Worm (Caenorhabditis elegans) whole organism, L2 larva: ENCODE data around the gene H03E18.2.

ENCODE experiments used
- C34F6.9 ChIP-seq: fragments of 150-350 bp; optimal IDR thresholded peaks from 2 replicates; lab custom pipeline; 2014; ENCODE audit warnings: missing biosample characterization, missing genetic modification characterization
- F13H6.1 ChIP-seq: sonication (generic microtip); optimal IDR thresholded peaks from 2 replicates; lab custom pipeline; 2016; ENCODE audit warnings: missing genetic modification characterization, missing compliant biosample characterization
- R02D3.7 ChIP-seq: fragments of 150-350 bp; optimal IDR thresholded peaks from 2 replicates; lab custom pipeline; 2014; ENCODE audit warnings: missing biosample characterization, missing genetic modification characterization
- ZK546.5 ChIP-seq: sonication (generic microtip); optimal IDR thresholded peaks from 2 replicates; lab custom pipeline; 2017; ENCODE audit warnings: missing biosample characterization, missing genetic modification characterization
- alr-1 ChIP-seq: fragments of 150-350 bp; optimal IDR thresholded peaks from 2 replicates; lab custom pipeline; 2014; ENCODE audit warnings: missing biosample characterization, missing genetic modification characterization
- ama-1 ChIP-seq: fragments of 150-350 bp; optimal IDR thresholded peaks from 2 replicates; lab custom pipeline; 2018; ENCODE audit warnings: inconsistent platforms
- blmp-1 ChIP-seq: sonication (generic microtip); optimal IDR thresholded peaks from 2 replicates; lab custom pipeline; 2017; ENCODE audit warnings: missing genetic modification characterization, mild to moderate bottlenecking, missing compliant biosample characterization, antibody characterized with exemption, moderate library complexity; ENCODE audit not compliant: insufficient read depth
- ceh-16 ChIP-seq: fragments of 150-350 bp; optimal IDR thresholded peaks from 2 replicates; lab custom pipeline; 2014; ENCODE audit warnings: missing biosample characterization, missing genetic modification characterization
- ceh-82 ChIP-seq: fragments of 150-350 bp; optimal IDR thresholded peaks from 2 replicates; lab custom pipeline; 2014; ENCODE audit warnings: missing biosample characterization, missing genetic modification characterization
- crh-2 ChIP-seq: sonication (generic microtip); optimal IDR thresholded peaks from 2 replicates; lab custom pipeline; 2017; ENCODE audit warnings: missing biosample characterization, missing genetic modification characterization
- dmd-4 ChIP-seq: sonication (generic microtip); optimal IDR thresholded peaks from 2 replicates; lab custom pipeline; 2017; ENCODE audit warnings: missing biosample characterization, missing genetic modification characterization
- egl-27 ChIP-seq: sonication (generic microtip); optimal IDR thresholded peaks from 3 replicates; lab custom pipeline; 2017; ENCODE audit warnings: missing biosample characterization, missing genetic modification reagents, missing genetic modification characterization
- elt-1 ChIP-seq: fragments of 150-350 bp; optimal IDR thresholded peaks from 2 replicates; lab custom pipeline; 2014; ENCODE audit warnings: missing biosample characterization, missing genetic modification characterization
- elt-3 ChIP-seq: sonication (generic microtip); optimal IDR thresholded peaks from 2 replicates; lab custom pipeline; 2017; ENCODE audit warnings: missing biosample characterization, missing genetic modification characterization
- fos-1 ChIP-seq: fragments of 150-350 bp; optimal IDR thresholded peaks from 2 replicates; lab custom pipeline; 2014; ENCODE audit warnings: missing biosample characterization, missing genetic modification characterization
- gmeb-1 ChIP-seq: fragments of 150-350 bp; optimal IDR thresholded peaks from 2 replicates; lab custom pipeline; 2014; ENCODE audit warnings: missing biosample characterization, missing genetic modification characterization
- lin-39 ChIP-seq: fragments of 150-350 bp; optimal IDR thresholded peaks from 2 replicates; lab custom pipeline; 2014; ENCODE audit warnings: missing biosample characterization, missing genetic modification reagents, missing genetic modification characterization
- lsy-2 ChIP-seq, 2 experiments: fragments of 150-350 bp in 1 of 2; sonication (generic microtip) in 1 of 2; optimal IDR thresholded peaks; 2 replicates each; lab custom pipeline; 2014 to 2017; ENCODE audit warnings: missing biosample characterization in 2 of 2, missing genetic modification characterization in 2 of 2
- mab-5 ChIP-seq: fragments of 150-350 bp; optimal IDR thresholded peaks from 2 replicates; lab custom pipeline; 2014; ENCODE audit warnings: missing biosample characterization, missing genetic modification characterization
- mbf-1 ChIP-seq: sonication (generic microtip); optimal IDR thresholded peaks from 2 replicates; lab custom pipeline; 2017; ENCODE audit warnings: missing biosample characterization, missing genetic modification characterization
- mdl-1 ChIP-seq, 2 experiments: fragments of 150-350 bp in 1 of 2; sonication (generic microtip) in 1 of 2; optimal IDR thresholded peaks; 2 replicates each; lab custom pipeline; 2017; ENCODE audit warnings: missing biosample characterization in 2 of 2, missing genetic modification characterization in 2 of 2
- nhr-10 ChIP-seq: sonication (generic microtip); optimal IDR thresholded peaks from 2 replicates; lab custom pipeline; 2017; ENCODE audit warnings: missing biosample characterization, missing genetic modification characterization
- nhr-12 ChIP-seq: fragments of 150-350 bp; optimal IDR thresholded peaks from 2 replicates; lab custom pipeline; 2014; ENCODE audit warnings: missing biosample characterization, missing genetic modification characterization
- nhr-129 ChIP-seq: fragments of 150-350 bp; optimal IDR thresholded peaks from 2 replicates; lab custom pipeline; 2014; ENCODE audit warnings: missing biosample characterization, missing genetic modification characterization
- nhr-23 ChIP-seq: fragments of 150-350 bp; optimal IDR thresholded peaks from 2 replicates; lab custom pipeline; 2014; ENCODE audit warnings: missing biosample characterization, missing genetic modification reagents, missing genetic modification characterization
- nhr-25 ChIP-seq: fragments of 150-350 bp; sonication (generic microtip); optimal IDR thresholded peaks from 3 replicates; lab custom pipeline; 2014; ENCODE audit warnings: missing biosample characterization, missing genetic modification characterization
- nhr-6 ChIP-seq: fragments of 150-350 bp; optimal IDR thresholded peaks from 2 replicates; lab custom pipeline; 2014; ENCODE audit warnings: missing biosample characterization, missing genetic modification characterization
- nhr-77 ChIP-seq: fragments of 150-350 bp; optimal IDR thresholded peaks from 2 replicates; lab custom pipeline; 2014; ENCODE audit warnings: missing biosample characterization, missing genetic modification characterization
- peb-1 ChIP-seq: fragments of 150-350 bp; optimal IDR thresholded peaks from 2 replicates; lab custom pipeline; 2014; ENCODE audit warnings: missing biosample characterization, missing genetic modification characterization
- sem-4 ChIP-seq: fragments of 150-350 bp; optimal IDR thresholded peaks from 2 replicates; lab custom pipeline; 2014; ENCODE audit warnings: missing biosample characterization, missing genetic modification reagents, missing genetic modification characterization
- sma-3 ChIP-seq: sonication (generic microtip); optimal IDR thresholded peaks from 2 replicates; lab custom pipeline; 2016; ENCODE audit warnings: missing genetic modification reagents, missing genetic modification characterization, missing compliant biosample characterization
- sma-9 ChIP-seq, 2 experiments: fragments of 150-350 bp in 1 of 2; sonication (generic microtip) in 1 of 2; optimal IDR thresholded peaks; 2 replicates each; lab custom pipeline; 2014 to 2016; ENCODE audit warnings: missing genetic modification characterization in 2 of 2, mild to moderate bottlenecking in 1 of 2, missing biosample characterization in 1 of 2, missing compliant biosample characterization in 1 of 2, missing genetic modification reagents in 1 of 2, moderate library complexity in 1 of 2
- snpc-4 ChIP-seq: fragments of 150-350 bp; optimal IDR thresholded peaks from 2 replicates; lab custom pipeline; 2014; ENCODE audit warnings: missing biosample characterization, missing genetic modification characterization
- unc-55 ChIP-seq: fragments of 150-350 bp; sonication (generic microtip); optimal IDR thresholded peaks from 3 replicates; lab custom pipeline; 2014; ENCODE audit warnings: missing biosample characterization, missing genetic modification reagents, missing genetic modification characterization
- zag-1 ChIP-seq: fragments of 150-350 bp; optimal IDR thresholded peaks from 2 replicates; lab custom pipeline; 2014; ENCODE audit warnings: missing biosample characterization, missing genetic modification characterization
- ztf-1 ChIP-seq: fragments of 200-800 bp; sonication (Bioruptor generic); conservative IDR thresholded peaks from 2 replicates; pipeline ENCODE4 v1.3.6; 2022; ENCODE audit warnings: missing genetic modification characterization, missing compliant biosample characterization
- ztf-11 ChIP-seq: sonication (generic microtip); optimal IDR thresholded peaks from 2 replicates; lab custom pipeline; 2017; ENCODE audit warnings: missing biosample characterization, missing genetic modification characterization
- ztf-4 ChIP-seq: fragments of 150-350 bp; optimal IDR thresholded peaks from 2 replicates; lab custom pipeline; 2014; ENCODE audit warnings: missing biosample characterization, missing genetic modification characterization

The H03E18.2 gene

DNA sequence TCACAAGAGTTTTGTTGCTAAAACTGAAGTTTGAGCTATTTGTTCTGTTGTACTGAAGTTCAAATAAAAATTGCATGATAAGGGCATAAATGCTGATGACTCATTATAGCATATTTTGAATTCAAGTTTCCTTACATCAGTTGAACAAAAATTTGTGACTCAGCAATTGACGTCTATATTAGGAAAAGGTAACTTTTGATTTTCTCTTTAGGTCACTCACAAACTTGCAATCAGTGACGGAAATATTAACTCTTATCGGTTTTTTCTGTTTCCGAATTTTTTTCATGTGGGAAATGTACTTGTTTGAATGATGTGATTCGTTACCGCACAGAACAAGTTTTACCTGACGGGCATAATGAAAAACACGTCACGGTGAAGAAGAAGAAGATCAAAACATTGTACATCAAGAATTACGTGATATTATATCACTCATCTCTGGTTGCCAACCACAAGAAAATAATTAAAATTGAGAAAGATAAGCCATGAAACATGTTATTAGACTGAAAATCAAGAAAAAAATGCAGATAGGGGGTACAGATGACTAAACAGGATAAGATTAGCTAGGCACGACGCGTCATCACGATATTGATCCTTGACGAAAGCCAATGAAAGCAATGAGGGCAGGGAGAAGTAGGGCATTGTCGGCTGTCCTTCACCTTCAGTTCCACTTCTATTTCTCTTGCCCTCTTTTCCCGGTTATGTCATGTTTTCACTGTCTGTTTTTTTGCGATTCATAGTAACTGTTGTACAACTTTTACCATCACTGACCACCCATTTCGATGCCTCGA, 43.6 kb upstream of the H03E18.2 start:
- TF ChIP-seq sma-3 (GFP tag; lab: Kevin White, UChicago) (peak; percentile 27), fos-1 (tag; lab: Kevin White, UChicago) (peak; percentile 75), zag-1 (tag; lab: Kevin White, UChicago) (no peak)
- TF ChIP-seq, all 48 proteins: peak for 2

DNA sequence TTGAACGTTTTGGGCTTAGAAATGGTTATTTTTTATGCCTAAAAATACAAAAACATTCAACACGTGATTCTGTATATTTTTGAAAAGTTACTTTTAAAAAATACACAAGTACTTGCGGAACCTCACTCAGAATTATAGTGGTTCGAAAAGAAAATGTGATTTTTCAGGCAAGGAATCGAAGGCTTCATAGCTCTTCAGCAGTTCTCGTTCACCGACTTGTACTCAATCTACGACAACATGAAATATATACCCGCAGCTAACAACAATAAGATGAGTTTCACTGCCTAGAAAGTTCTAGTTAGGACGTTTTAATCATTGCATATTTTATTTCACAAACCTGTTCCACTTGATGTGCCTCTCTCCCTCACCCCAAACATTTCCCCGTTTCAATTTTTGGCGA, 42.3 kb upstream of the H03E18.2 start:
- no peak for TF ChIP-seq ztf-1
- no peak for TF ChIP-seq dmd-4 (tag; lab: Kevin White, UChicago)
- TF ChIP-seq ZK546.5, result no peak
- TF ChIP-seq nhr-129, result no peak
- TF ChIP-seq sma-9 (GFP tag; optimal IDR thresholded peaks at IDR 0.05; lab: Kevin White, UChicago), result no peak
- no peak for TF ChIP-seq sma-9 (tag; optimal IDR thresholded peaks at IDR 0.05; lab: Kevin White, UChicago)
- no peak for TF ChIP-seq snpc-4 (tag; lab: Kevin White, UChicago)
- TF ChIP-seq fos-1 (tag; lab: Kevin White, UChicago), result no peak
- no peak for TF ChIP-seq crh-2 (tag; lab: Kevin White, UChicago)
- TF ChIP-seq F13H6.1, result no peak
- TF ChIP-seq nhr-77 (tag; lab: Kevin White, UChicago), result no peak
- no peak for TF ChIP-seq nhr-10
- TF ChIP-seq sem-4, result no peak
- no peak for TF ChIP-seq ztf-11 (tag; lab: Kevin White, UChicago)
- no peak for TF ChIP-seq mbf-1
- no peak for TF ChIP-seq elt-1 (tag; lab: Kevin White, UChicago)
- TF ChIP-seq mab-5, result no peak
- no peak for TF ChIP-seq lin-39 (tag; lab: Kevin White, UChicago)
- TF ChIP-seq zag-1 (tag; lab: Kevin White, UChicago), result no peak
- no peak for TF ChIP-seq ceh-82 (tag; lab: Kevin White, UChicago)
- no peak for TF ChIP-seq C34F6.9 (tag; lab: Kevin White, UChicago)
- TF ChIP-seq, all 48 proteins: peak for 0

DNA sequence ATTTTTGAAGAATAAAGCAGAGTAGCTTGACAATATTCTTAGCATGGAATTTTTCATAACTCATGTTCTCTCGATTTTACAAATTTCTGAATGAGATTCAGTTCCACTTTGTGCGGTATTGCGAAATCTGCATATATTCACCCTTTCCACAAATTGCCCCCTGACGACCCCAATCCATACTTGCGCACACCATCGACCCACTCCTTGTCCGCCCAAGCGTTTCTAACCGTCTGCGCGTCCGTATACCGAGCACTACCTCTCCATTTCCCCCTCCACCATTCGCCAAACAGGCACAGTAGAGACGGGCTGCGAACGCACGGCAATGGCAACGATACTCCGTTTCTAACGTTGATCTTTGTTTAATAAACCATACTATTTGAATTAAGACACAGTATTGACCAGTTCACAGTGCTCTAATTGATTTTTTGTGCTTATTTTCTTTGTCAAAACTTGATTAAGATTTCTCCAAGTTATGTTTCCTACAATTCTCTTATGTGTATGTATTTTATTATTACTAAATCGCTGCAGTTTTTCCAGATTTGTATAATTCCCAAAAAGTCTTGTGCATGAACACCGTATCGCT, 36.4 kb upstream of the H03E18.2 start, which contains the start of gene utx-1:
Gene utx-1 (plus strand): TSS at position 533 of the 583 bp plus-strand sequence.
- TF ChIP-seq alr-1 (tag; lab: Kevin White, UChicago) (no peak), dmd-4 (tag; lab: Kevin White, UChicago) (no peak), nhr-23 (no peak), nhr-77 (tag; lab: Kevin White, UChicago) (no peak), R02D3.7 (tag; lab: Kevin White, UChicago) (no peak), sma-9 (GFP tag; optimal IDR thresholded peaks at IDR 0.05; lab: Kevin White, UChicago) (no peak), sma-9 (tag; optimal IDR thresholded peaks at IDR 0.05; lab: Kevin White, UChicago) (no peak), gmeb-1 (tag; lab: Kevin White, UChicago) (no peak), lsy-2 (tag; optimal IDR thresholded peaks at IDR 0.05; lab: Kevin White, UChicago) (peak in 1 of 2 experiments; percentile 17), egl-27 (tag; lab: Kevin White, UChicago) (no peak), nhr-10 (no peak), nhr-6 (tag; lab: Kevin White, UChicago) (no peak), sma-3 (GFP tag; lab: Kevin White, UChicago) (peak; percentile 34), ztf-1 (no peak), peb-1 (tag; lab: Kevin White, UChicago) (no peak), F13H6.1 (peak; percentile 39), ztf-4 (no peak), sem-4 (no peak), ztf-11 (tag; lab: Kevin White, UChicago) (no peak), ama-1 (lab: Kevin White, UChicago) (no peak), C34F6.9 (tag; lab: Kevin White, UChicago) (peak; percentile 11), blmp-1 (no peak), nhr-25 (tag; lab: Kevin White, UChicago) (peak; percentile 36), nhr-129 (peak; percentile 39), zag-1 (tag; lab: Kevin White, UChicago) (no peak), elt-3 (tag; lab: Kevin White, UChicago) (no peak), fos-1 (tag; lab: Kevin White, UChicago) (no peak), unc-55 (GFP tag; lab: Kevin White, UChicago) (peak; percentile 53), ceh-16 (tag; lab: Kevin White, UChicago) (no peak), mdl-1 (tag; optimal IDR thresholded peaks at IDR 0.05; lab: Kevin White, UChicago) (no peak), nhr-12 (tag; lab: Kevin White, UChicago) (no peak), crh-2 (tag; lab: Kevin White, UChicago) (no peak)
